Worm (Caenorhabditis elegans): ENCODE data around the gene flr-1.
"Not testable (repeated sequence)": the region's sequence is repeated elsewhere in the genome, so short reads cannot be mapped to it uniquely, and the experiment has no call there.

- not testable (repeated sequence) for TF ChIP-seq blmp-1 (tag; optimal IDR thresholded peaks at IDR 0.05; ENCODE audit: insufficient read depth); F13H6.1 (tag; optimal IDR thresholded peaks at IDR 0.05); ZK546.5 (tag; optimal IDR thresholded peaks at IDR 0.05); nhr-10 (tag; optimal IDR thresholded peaks at IDR 0.05); elt-1 (tag; optimal IDR thresholded peaks at IDR 0.05)
Observed at ce11 chrX:13428755-13429154, 27.6 kb downstream of the flr-1 start, which contains the start of gene fkh-4.
